Worm (Caenorhabditis elegans) whole organism, young adult: ENCODE results near the gene faah-5.

ENCODE experiments used
- B0019.2 ChIP-seq: fragments of 200-800 bp; sonication (Bioruptor generic); conservative IDR thresholded peaks from 2 replicates; pipeline ENCODE4 v1.3.6; 2022; ENCODE audit warnings: missing genetic modification reagents, missing genetic modification characterization, missing compliant biosample characterization
- K11D2.4 ChIP-seq: fragments of 200-800 bp; sonication (Bioruptor generic); IDR thresholded peaks from 2 replicates; pipeline ENCODE4 v1.3.6; 2022; ENCODE audit warnings: missing genetic modification reagents, missing genetic modification characterization, missing compliant biosample characterization
- ZK185.1 ChIP-seq: sonication (generic microtip); optimal IDR thresholded peaks from 2 replicates; lab custom pipeline; 2016; ENCODE audit warnings: mild to moderate bottlenecking, missing genetic modification characterization, missing compliant biosample characterization; ENCODE audit not compliant: poor library complexity, severe bottlenecking
- akir-1 ChIP-seq: fragments of 200-800 bp; sonication (Bioruptor generic); optimal IDR thresholded peaks from 2 replicates; lab custom pipeline; 2018; ENCODE audit warnings: mild to moderate bottlenecking, missing genetic modification characterization, moderate library complexity, missing compliant biosample characterization
- ama-1 ChIP-seq, 3 experiments: fragments of 150-350 bp in 1 of 3; sonication (generic microtip) in 2 of 3; optimal IDR thresholded peaks; 2 replicates each; lab custom pipeline; 2014 to 2018; ENCODE audit warnings: missing biosample characterization in 2 of 3, missing genetic modification characterization in 2 of 3, missing genetic modification reagents in 2 of 3
- bed-1 ChIP-seq: fragments of 200-800 bp; sonication (Bioruptor generic); IDR thresholded peaks from 2 replicates; pipeline ENCODE4 v1.3.6; 2022; ENCODE audit warnings: missing genetic modification reagents, missing genetic modification characterization, missing compliant biosample characterization
- him-1 ChIP-seq: sonication (generic microtip); optimal IDR thresholded peaks from 2 replicates; lab custom pipeline; 2016; ENCODE audit warnings: missing genotype, missing genetic modification reagents, missing genetic modification characterization, missing compliant biosample characterization
- madf-3 ChIP-seq: fragments of 200-800 bp; sonication (Bioruptor generic); IDR thresholded peaks from 2 replicates; pipeline ENCODE4 v1.3.6; 2022; ENCODE audit warnings: missing genetic modification reagents, missing genetic modification characterization, missing compliant biosample characterization
- nhr-27 ChIP-seq: fragments of 200-800 bp; sonication (Bioruptor generic); optimal IDR thresholded peaks from 2 replicates; lab custom pipeline; 2018; ENCODE audit warnings: mild to moderate bottlenecking, missing genetic modification characterization, moderate library complexity, missing compliant biosample characterization
- snpc-1.3 ChIP-seq: sonication (generic microtip); optimal IDR thresholded peaks from 2 replicates; lab custom pipeline; 2017; ENCODE audit warnings: missing genetic modification characterization, mild to moderate bottlenecking, missing compliant biosample characterization, antibody characterized with exemption, moderate library complexity, missing genotype, missing genetic modification reagents; ENCODE audit not compliant: insufficient read depth
- sptf-2 ChIP-seq: fragments of 200-800 bp; sonication (Bioruptor generic); optimal IDR thresholded peaks from 2 replicates; lab custom pipeline; 2018; ENCODE audit warnings: mild to moderate bottlenecking, missing genetic modification characterization, missing compliant biosample characterization
- unc-62 ChIP-seq: fragments of 150-350 bp; optimal IDR thresholded peaks from 2 replicates; lab custom pipeline; 2014; ENCODE audit warnings: missing biosample characterization, missing genetic modification reagents, missing genetic modification characterization

DNA sequence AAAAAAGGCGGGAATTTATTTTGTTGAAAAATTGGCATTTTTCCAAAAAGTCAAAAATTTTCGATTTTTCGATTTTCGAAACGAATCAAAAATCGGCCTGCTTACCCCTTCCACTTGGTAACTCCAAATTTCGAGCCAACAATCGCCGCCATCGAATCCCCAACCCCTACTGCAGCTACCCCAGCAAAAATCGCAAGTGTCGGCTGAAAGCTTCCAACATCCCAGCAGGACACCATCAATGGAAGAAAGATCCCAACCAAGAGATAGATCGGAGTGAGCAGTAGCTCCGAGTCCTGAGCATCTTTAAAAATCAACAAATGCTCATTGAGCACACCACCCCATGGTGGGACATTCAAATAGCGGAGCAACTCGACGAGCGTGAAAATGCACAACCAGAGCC is 39.7 kb upstream of the faah-5 start:
- TF ChIP-seq B0019.2 (no peak), akir-1 (no peak), bed-1 (GFP tag; lab: Robert Waterston, UW) (no peak), ama-1 (optimal IDR thresholded peaks at IDR 0.05; lab: Kevin White, UChicago) (no peak), ama-1 (GFP tag; optimal IDR thresholded peaks at IDR 0.05; lab: Kevin White, UChicago) (no peak), K11D2.4 (GFP tag; lab: Robert Waterston, UW) (no peak), madf-3 (GFP tag; lab: Robert Waterston, UW) (no peak), nhr-27 (tag; lab: Kevin White, UChicago) (no peak), snpc-1.3 (tag; lab: Kevin White, UChicago) (no peak), sptf-2 (GFP tag; lab: Kevin White, UChicago) (no peak), him-1 (tag; lab: Kevin White, UChicago) (no peak), ZK185.1 (tag; lab: Kevin White, UChicago) (no peak), unc-62 (GFP tag; lab: Kevin White, UChicago) (no peak)
